Fruit fly (Drosophila melanogaster): Measurements from ENCODE around the gene pie.

Gene pie

DNA sequence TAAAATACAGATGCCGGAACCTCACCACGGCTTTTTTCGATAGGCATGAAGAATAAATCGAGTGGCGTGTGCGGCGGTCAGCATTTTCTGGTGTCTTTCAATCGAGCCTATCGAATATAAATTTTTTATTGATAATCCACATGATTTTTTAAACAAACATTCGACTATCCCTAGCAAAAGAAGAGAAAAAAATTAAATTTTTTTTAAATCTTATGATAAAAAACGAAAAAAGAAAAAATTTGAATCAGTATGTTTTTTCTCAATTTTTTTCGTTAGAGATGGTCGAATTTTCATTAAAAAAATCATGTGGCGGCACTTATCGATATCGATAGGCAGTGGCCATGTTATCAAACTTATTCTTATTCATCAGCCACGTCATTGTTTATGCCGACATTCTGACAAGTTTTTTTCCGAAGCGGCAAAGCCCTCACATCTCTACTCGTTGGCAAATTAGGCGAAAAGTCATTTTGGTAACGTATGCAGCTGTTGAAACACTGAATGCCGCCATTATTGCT lies 4.0 kb upstream of the pie start, which contains the start of the genes SmB and KdelR (continued):
- TF ChIP-seq lov (optimal IDR thresholded peaks at IDR 0.05) (no peak), lov (GFP tag; IDR thresholded peaks at IDR 0.05) (no peak), Antp (GFP tag; optimal IDR thresholded peaks at IDR 0.05) (no peak), CG3838 (GFP tag; optimal IDR thresholded peaks at IDR 0.05) (no peak), CG42726 (GFP tag; IDR thresholded peaks at IDR 0.05; ENCODE audit: partially characterized antibody) (no peak), lilli (GFP tag; optimal IDR thresholded peaks at IDR 0.05) (peak; percentile 61), Fer2 (tag; optimal IDR thresholded peaks at IDR 0.05) (no peak), Sry-β (GFP tag; optimal IDR thresholded peaks at IDR 0.05) (no peak), Ssrp (tag; optimal IDR thresholded peaks at IDR 0.05) (no peak), NfI (GFP tag; optimal IDR thresholded peaks at IDR 0.05) (no peak), Hey (tag; optimal IDR thresholded peaks at IDR 0.05) (no peak), dmrt11E (tag; optimal IDR thresholded peaks at IDR 0.05) (no peak), CG6175 (GFP tag; IDR thresholded peaks at IDR 0.05) (no peak), CG15479 (GFP tag; optimal IDR thresholded peaks at IDR 0.05) (no peak), CG11456 (GFP tag; IDR thresholded peaks at IDR 0.05) (no peak), Jarid2 (GFP tag; optimal IDR thresholded peaks at IDR 0.05) (no peak), CG18599 (GFP tag; optimal IDR thresholded peaks at IDR 0.05) (no peak), Atf6 (GFP tag; IDR thresholded peaks at IDR 0.05) (no peak), nom (GFP tag; optimal IDR thresholded peaks at IDR 0.05) (peak; percentile 4), CG16779 (GFP tag; IDR thresholded peaks at IDR 0.05) (no peak), peb (GFP tag; IDR thresholded peaks at IDR 0.05) (no peak), Doc3 (GFP tag; IDR thresholded peaks at IDR 0.05; ENCODE audit: partially characterized antibody) (peak; percentile 57; the same call in 1 of the 3 replicates), CG7556 (GFP tag; optimal IDR thresholded peaks at IDR 0.05) (peak; percentile 30), Hr78 (GFP tag; optimal IDR thresholded peaks at IDR 0.05) (no peak), Stat92E (GFP tag; optimal IDR thresholded peaks at IDR 0.05) (peak in 1 of 3 experiments; percentile 7), CG3726 (GFP tag; IDR thresholded peaks at IDR 0.05) (no peak), CG8359 (GFP tag; optimal IDR thresholded peaks at IDR 0.05; ENCODE audit: borderline replicate concordance) (no peak), CG1792 (GFP tag; optimal IDR thresholded peaks at IDR 0.05) (no peak), GATAe (GFP tag; conservative IDR thresholded peaks at IDR 0.05) (no peak), Elba2 (GFP tag; optimal IDR thresholded peaks at IDR 0.05) (peak; percentile 26), zfh1 (GFP tag; IDR thresholded peaks at IDR 0.05) (peak; percentile 6; the same call in 1 of the 3 replicates), abd-A (tag; optimal IDR thresholded peaks at IDR 0.05) (no peak), nerfin-1 (tag; optimal IDR thresholded peaks at IDR 0.05) (peak; percentile 40), CTCF (GFP tag; optimal IDR thresholded peaks at IDR 0.05) (no peak), CG31388 (GFP tag; optimal IDR thresholded peaks at IDR 0.05) (no peak), Usf (GFP tag; optimal IDR thresholded peaks at IDR 0.05) (no peak), pzg (GFP tag; optimal IDR thresholded peaks at IDR 0.05) (peak; percentile 51), Med (GFP tag) (peak; percentile 83), BEAF-32 (GFP tag; optimal IDR thresholded peaks at IDR 0.05) (peak; percentile 69), CG1024 (GFP tag; IDR thresholded peaks at IDR 0.05) (no peak), CG15011 (GFP tag; optimal IDR thresholded peaks at IDR 0.05) (no peak), stwl (tag; optimal IDR thresholded peaks at IDR 0.05) (peak; percentile 91), CG11247 (GFP tag; IDR thresholded peaks at IDR 0.05) (no peak), CG1832 (GFP tag; optimal IDR thresholded peaks at IDR 0.05) (no peak), C15 (GFP tag; IDR thresholded peaks at IDR 0.05) (no peak), luna (GFP tag; optimal IDR thresholded peaks at IDR 0.05) (no peak), Scr (GFP tag; IDR thresholded peaks at IDR 0.05; ENCODE audit: partially characterized antibody) (peak; percentile 86), CG9797 (GFP tag; optimal IDR thresholded peaks at IDR 0.05) (peak; percentile 56), CG15696 (tag; optimal IDR thresholded peaks at IDR 0.05) (no peak), tll (GFP tag; optimal IDR thresholded peaks at IDR 0.05) (no peak)
